Fruit fly (Drosophila melanogaster) whole organism, embryonic: ENCODE results near the gene CG7878.

Experiments
- Adf1 ChIP-seq: fragments of 200-800 bp; sonication (Bioruptor generic); IDR thresholded peaks from 2 replicates; pipeline ENCODE4 v1.3.6; 2022; ENCODE audit warnings: missing biosample characterization, missing genetic modification characterization
- B-H2 ChIP-seq: fragments of 200-800 bp; sonication (Bioruptor generic); optimal IDR thresholded peaks from 2 replicates; lab custom pipeline; 2018; ENCODE audit warnings: missing biosample characterization, mild to moderate bottlenecking, missing genetic modification characterization
- BtbVII ChIP-seq: fragments of 200-800 bp; sonication (Bioruptor generic); optimal IDR thresholded peaks from 3 replicates; lab custom pipeline; 2017; ENCODE audit warnings: missing biosample characterization, mild to moderate bottlenecking, missing genetic modification characterization
- CG10979 ChIP-seq: fragments of 200-800 bp; sonication (Bioruptor generic); optimal IDR thresholded peaks from 2 replicates; lab custom pipeline; 2018; ENCODE audit warnings: missing biosample characterization, mild to moderate bottlenecking, missing genetic modification characterization, moderate library complexity
- CG12104 ChIP-seq: fragments of 200-800 bp; sonication (Bioruptor generic); optimal IDR thresholded peaks from 3 replicates; lab custom pipeline; 2016; ENCODE audit warnings: missing biosample characterization, missing genetic modification characterization
- CG12219 ChIP-seq: fragments of 200-800 bp; sonication (Bioruptor generic); optimal IDR thresholded peaks from 3 replicates; lab custom pipeline; 2018; ENCODE audit warnings: missing biosample characterization, mild to moderate bottlenecking, missing genetic modification characterization
- CG12391 ChIP-seq: fragments of 200-800 bp; sonication (Bioruptor generic); optimal IDR thresholded peaks from 3 replicates; lab custom pipeline; 2018; ENCODE audit warnings: missing biosample characterization, mild to moderate bottlenecking, missing genetic modification characterization, moderate library complexity
- CG12769 ChIP-seq: fragments of 200-800 bp; sonication (Bioruptor generic); optimal IDR thresholded peaks from 2 replicates; lab custom pipeline; 2019; ENCODE audit warnings: missing biosample characterization, mild to moderate bottlenecking, missing genetic modification characterization, moderate library complexity
- CG13287 ChIP-seq: fragments of 200-800 bp; sonication (Bioruptor generic); IDR thresholded peaks from 2 replicates; pipeline ENCODE4 v1.3.6; 2022; ENCODE audit warnings: missing biosample characterization, missing genetic modification characterization; ENCODE audit not compliant: partially characterized antibody
- CG14860 ChIP-seq: fragments of 200-800 bp; sonication (Bioruptor generic); IDR thresholded peaks from 3 replicates; pipeline ENCODE4 v1.3.6; 2022; ENCODE audit warnings: missing biosample characterization, missing genetic modification characterization; ENCODE audit not compliant: partially characterized antibody
- CG15696 ChIP-seq: fragments of 200-800 bp; sonication (Bioruptor generic); optimal IDR thresholded peaks from 2 replicates; lab custom pipeline; 2019; ENCODE audit warnings: missing biosample characterization, mild to moderate bottlenecking, missing genetic modification characterization, moderate library complexity
- CG1647 ChIP-seq: fragments of 200-800 bp; sonication (Bioruptor generic); optimal IDR thresholded peaks from 3 replicates; lab custom pipeline; 2016; ENCODE audit warnings: missing biosample characterization, missing genetic modification characterization
- CG2120 ChIP-seq: fragments of 200-800 bp; sonication (Bioruptor generic); optimal IDR thresholded peaks from 3 replicates; lab custom pipeline; 2016; ENCODE audit warnings: missing biosample characterization, missing genetic modification characterization
- CG2202 ChIP-seq: fragments of 200-800 bp; sonication (Bioruptor generic); optimal IDR thresholded peaks from 2 replicates; lab custom pipeline; 2018; ENCODE audit warnings: missing biosample characterization, mild to moderate bottlenecking, missing genetic modification characterization
- CG32532 ChIP-seq: fragments of 200-800 bp; sonication (Bioruptor generic); IDR thresholded peaks from 2 replicates; pipeline ENCODE4 v1.3.6; 2022; ENCODE audit warnings: missing biosample characterization, missing genetic modification characterization
- CG32767 ChIP-seq: fragments of 200-800 bp; sonication (Bioruptor generic); IDR thresholded peaks from 2 replicates; pipeline ENCODE4 v1.3.6; 2022; ENCODE audit warnings: missing biosample characterization, missing genetic modification characterization
- CG34224 ChIP-seq: fragments of 200-800 bp; sonication (Bioruptor generic); IDR thresholded peaks from 3 replicates; pipeline ENCODE4 v1.3.6; 2022; ENCODE audit warnings: missing biosample characterization, missing genetic modification characterization; ENCODE audit not compliant: partially characterized antibody
- CG4404 ChIP-seq: fragments of 200-800 bp; sonication (Bioruptor generic); IDR thresholded peaks from 2 replicates; pipeline ENCODE4 v1.3.6; 2022; ENCODE audit warnings: missing biosample characterization, missing genetic modification characterization
- CG4617 ChIP-seq: fragments of 200-800 bp; sonication (Bioruptor generic); optimal IDR thresholded peaks from 3 replicates; lab custom pipeline; 2016; ENCODE audit warnings: missing biosample characterization, missing genetic modification characterization, borderline replicate concordance
- CG7357 ChIP-seq: fragments of 200-800 bp; sonication (Bioruptor generic); IDR thresholded peaks from 3 replicates; pipeline ENCODE4 v1.3.6; 2022; ENCODE audit warnings: missing biosample characterization, missing genetic modification characterization
- CG7372 ChIP-seq: fragments of 200-800 bp; sonication (Bioruptor generic); IDR thresholded peaks from 2 replicates; pipeline ENCODE4 v1.3.6; 2022; ENCODE audit warnings: missing biosample characterization, missing genetic modification characterization
- CG8089 ChIP-seq: fragments of 200-800 bp; sonication (Bioruptor generic); optimal IDR thresholded peaks from 3 replicates; lab custom pipeline; 2016; ENCODE audit warnings: missing biosample characterization, missing genetic modification characterization
- CG9817 ChIP-seq: fragments of 200-800 bp; sonication (Bioruptor generic); optimal IDR thresholded peaks from 2 replicates; lab custom pipeline; 2018; ENCODE audit warnings: missing biosample characterization, mild to moderate bottlenecking, missing genetic modification characterization, moderate library complexity
- CG9876 ChIP-seq: fragments of 200-800 bp; sonication (Bioruptor generic); optimal IDR thresholded peaks from 2 replicates; lab custom pipeline; 2016; ENCODE audit warnings: missing biosample characterization, missing genetic modification characterization
- Dip2 ChIP-seq: fragments of 200-800 bp; sonication (Bioruptor generic); IDR thresholded peaks from 2 replicates; pipeline ENCODE4 v1.3.6; 2022; ENCODE audit warnings: missing biosample characterization, missing genetic modification characterization
- Dll ChIP-seq: fragments of 200-800 bp; sonication (Bioruptor generic); IDR thresholded peaks from 4 replicates; pipeline ENCODE4 v1.3.6; 2022; ENCODE audit warnings: missing biosample characterization, missing genetic modification characterization; ENCODE audit not compliant: partially characterized antibody
- Dp ChIP-seq: fragments of 200-800 bp; sonication (Bioruptor generic); optimal IDR thresholded peaks from 2 replicates; lab custom pipeline; 2018; ENCODE audit warnings: missing biosample characterization, mild to moderate bottlenecking, missing genetic modification characterization, moderate library complexity
- E2f2 ChIP-seq: fragments of 200-800 bp; sonication (Bioruptor generic); IDR thresholded peaks from 2 replicates; pipeline ENCODE4 v1.3.6; 2022; ENCODE audit warnings: missing biosample characterization, missing genetic modification characterization
- Fer2 ChIP-seq: fragments of 200-800 bp; sonication (Bioruptor generic); optimal IDR thresholded peaks from 2 replicates; lab custom pipeline; 2018; ENCODE audit warnings: missing biosample characterization, mild to moderate bottlenecking, missing genetic modification characterization, moderate library complexity
- HLH54F ChIP-seq: fragments of 200-800 bp; sonication (Bioruptor generic); optimal IDR thresholded peaks from 3 replicates; lab custom pipeline; 2016; ENCODE audit warnings: missing biosample characterization, missing genetic modification characterization
- Hmr ChIP-seq: fragments of 200-800 bp; sonication (Bioruptor generic); optimal IDR thresholded peaks from 3 replicates; lab custom pipeline; 2017; ENCODE audit warnings: mild to moderate bottlenecking, missing biosample characterization, missing genetic modification reagents, missing genetic modification characterization
- Med ChIP-seq: fragments of 200-800 bp; sonication (Bioruptor generic); peaks from one replicate; lab custom pipeline; 2016; ENCODE audit warnings: missing biosample characterization, missing genetic modification characterization, mild to moderate bottlenecking, inconsistent platforms, moderate library complexity
- Nf-YC ChIP-seq: fragments of 200-800 bp; optimal IDR thresholded peaks from 3 replicates; lab custom pipeline; 2019; ENCODE audit warnings: missing biosample characterization, mild to moderate bottlenecking, missing genetic modification characterization, moderate library complexity
- cato ChIP-seq: fragments of 200-800 bp; sonication (Bioruptor generic); optimal IDR thresholded peaks from 2 replicates; lab custom pipeline; 2016; ENCODE audit warnings: missing biosample characterization, missing genetic modification characterization, borderline replicate concordance
- caup ChIP-seq: fragments of 200-800 bp; sonication (Bioruptor generic); optimal IDR thresholded peaks from 3 replicates; lab custom pipeline; 2017; ENCODE audit warnings: missing biosample characterization, mild to moderate bottlenecking, missing genetic modification characterization, moderate library complexity; ENCODE audit not compliant: severe bottlenecking
- cg ChIP-seq: fragments of 200-800 bp; sonication (Bioruptor generic); optimal IDR thresholded peaks from 3 replicates; lab custom pipeline; 2019; ENCODE audit warnings: missing biosample characterization, mild to moderate bottlenecking, missing genetic modification characterization, moderate library complexity
- dmrt99B ChIP-seq: fragments of 200-800 bp; sonication (Bioruptor generic); optimal IDR thresholded peaks from 2 replicates; lab custom pipeline; 2018; ENCODE audit warnings: missing biosample characterization, mild to moderate bottlenecking, missing genetic modification characterization, moderate library complexity
- dysf ChIP-seq: fragments of 200-800 bp; sonication (Bioruptor generic); IDR thresholded peaks from 3 replicates; pipeline ENCODE4 v1.3.6; 2022; ENCODE audit warnings: missing biosample characterization, missing genetic modification characterization
- h ChIP-seq: fragments of >200 bp; optimal IDR thresholded peaks from 2 replicates; lab custom pipeline; 2017
- kni ChIP-seq: fragments of 200-800 bp; sonication (Bioruptor generic); optimal IDR thresholded peaks from 3 replicates; lab custom pipeline; 2017; ENCODE audit warnings: mild to moderate bottlenecking, missing biosample characterization, missing genetic modification reagents, missing genetic modification characterization
- mld ChIP-seq: fragments of 200-800 bp; sonication (Bioruptor generic); IDR thresholded peaks from 3 replicates; pipeline ENCODE4 v1.3.6; 2022; ENCODE audit warnings: missing biosample characterization, missing genetic modification characterization; ENCODE audit not compliant: partially characterized antibody
- onecut ChIP-seq: fragments of 200-800 bp; sonication (Bioruptor generic); IDR thresholded peaks from 2 replicates; pipeline ENCODE4 v1.3.6; 2022; ENCODE audit warnings: missing biosample characterization, missing genetic modification characterization
- p53 ChIP-seq: fragments of 200-800 bp; sonication (Bioruptor generic); optimal IDR thresholded peaks from 2 replicates; lab custom pipeline; 2016; ENCODE audit warnings: missing biosample characterization, missing genetic modification characterization
- phol ChIP-seq: fragments of 200-800 bp; sonication (Bioruptor generic); optimal IDR thresholded peaks from 3 replicates; lab custom pipeline; 2018; ENCODE audit warnings: missing biosample characterization, mild to moderate bottlenecking, missing genetic modification characterization, moderate library complexity
- salm ChIP-seq: fragments of 200-800 bp; sonication (Bioruptor generic); optimal IDR thresholded peaks from 2 replicates; lab custom pipeline; 2018; ENCODE audit warnings: missing biosample characterization, mild to moderate bottlenecking, missing genetic modification characterization
- sob ChIP-seq: fragments of 200-800 bp; sonication (Bioruptor generic); IDR thresholded peaks from 2 replicates; pipeline ENCODE4 v1.3.6; 2022; ENCODE audit warnings: missing biosample characterization, missing genetic modification characterization
- tll ChIP-seq, 2 experiments: fragments of 200-800 bp in 1 of 2; fragments of >200 bp in 1 of 2; sonication (Bioruptor generic) in 1 of 2; optimal IDR thresholded peaks; 2 replicates each; lab custom pipeline; 2017 to 2019; ENCODE audit warnings: missing biosample characterization in 2 of 2, missing genetic modification characterization in 2 of 2, mild to moderate bottlenecking in 1 of 2, moderate library complexity in 1 of 2

The CG7878 gene

DNA sequence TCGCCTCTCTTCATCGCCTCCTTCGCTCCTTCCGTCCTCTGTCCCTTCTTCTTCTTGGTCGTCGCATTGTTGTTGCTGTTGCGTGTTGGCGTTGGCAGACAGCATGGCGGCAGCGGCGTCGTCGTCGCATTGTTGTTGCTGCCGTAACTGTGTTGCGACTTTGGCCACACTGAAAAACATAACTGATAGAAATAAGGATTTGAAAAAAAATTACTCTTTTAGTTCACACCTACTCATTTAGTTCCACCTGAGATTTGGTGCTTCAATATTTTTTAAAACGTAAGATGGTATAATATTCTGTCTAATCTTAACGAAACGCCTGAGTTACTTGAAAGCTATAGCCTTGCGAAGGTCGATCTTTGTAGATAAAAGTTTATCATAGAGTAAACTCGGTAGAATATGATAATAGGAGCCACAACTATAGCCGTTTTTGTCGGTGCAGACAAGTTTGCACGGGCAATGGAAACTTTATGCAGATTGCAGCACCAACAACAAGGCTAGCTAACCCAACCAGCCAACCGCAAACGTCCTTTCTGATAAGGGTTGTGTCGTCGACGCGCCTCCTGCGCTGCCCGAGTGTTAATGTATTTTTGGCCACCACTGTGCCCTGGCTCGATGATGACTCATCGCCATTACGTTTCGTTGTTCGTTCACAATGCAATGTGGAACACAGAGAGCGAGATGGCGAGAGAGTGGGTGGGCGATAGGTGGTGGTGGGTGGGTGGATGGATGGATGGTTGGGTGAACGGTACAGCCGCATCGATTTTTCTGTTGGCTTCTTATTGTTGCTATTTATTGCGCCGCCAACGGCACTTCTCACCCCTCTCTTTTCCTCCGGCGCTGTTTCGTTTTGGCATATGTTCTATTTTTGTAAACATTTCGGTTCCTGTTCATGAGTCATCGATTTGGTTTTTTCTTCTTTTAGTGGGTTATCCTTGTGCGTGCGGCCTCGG is 9.4 kb upstream of the CG7878 start (continued):
- TF ChIP-seq tll (GFP tag; optimal IDR thresholded peaks at IDR 0.05; lab: Kevin White, UChicago) (no peak), Adf1 (GFP tag; lab: Robert Waterston, UW) (peak; percentile 49; the same call in 1 of the 2 replicates), CG4404 (no peak; the same call in 1 of the 2 replicates), CG12219 (GFP tag; lab: Kevin White, UChicago) (peak; percentile 80), CG9876 (peak; percentile 70), salm (peak; percentile 38), Fer2 (tag; lab: Kevin White, UChicago) (peak; percentile 19), dmrt99B (peak; percentile 89), CG13287 (GFP tag; lab: Robert Waterston, UW) (no peak), CG4617 (peak; percentile 32), E2f2 (GFP tag; lab: Robert Waterston, UW) (peak; percentile 47), cato (GFP tag; lab: Kevin White, UChicago) (peak; percentile 53), CG34224 (no peak), Med (GFP tag; lab: Kevin White, UChicago) (peak; percentile 97), cg (GFP tag; lab: Kevin White, UChicago) (no peak), Dll (GFP tag; lab: Robert Waterston, UW) (no peak), CG10979 (tag; lab: Kevin White, UChicago) (peak; percentile 80), CG32767 (GFP tag; lab: Robert Waterston, UW) (peak; percentile 51), CG12391 (tag; lab: Kevin White, UChicago) (peak; percentile 84), h (no peak), CG12769 (peak; percentile 22), CG32532 (GFP tag; lab: Robert Waterston, UW) (peak; percentile 51; the same call in 1 of the 2 replicates), Nf-YC (peak; percentile 78), dysf (GFP tag; lab: Robert Waterston, UW) (peak; percentile 83), sob (GFP tag; lab: Robert Waterston, UW) (no peak), CG7372 (GFP tag; lab: Robert Waterston, UW) (0 out of 2 replicates have a peak, but pooled peaks have one; percentile 25), BtbVII (GFP tag; lab: Kevin White, UChicago) (peak; percentile 70), CG2202 (tag; lab: Kevin White, UChicago) (peak; percentile 40), Dp (GFP tag; lab: Kevin White, UChicago) (no peak), Hmr (peak; percentile 85), B-H2 (GFP tag; lab: Kevin White, UChicago) (no peak), Dip2 (GFP tag; lab: Robert Waterston, UW) (no peak), CG7357 (GFP tag; lab: Robert Waterston, UW) (no peak), p53 (GFP tag; lab: Kevin White, UChicago) (peak; percentile 13), caup (GFP tag; lab: Kevin White, UChicago) (peak; percentile 73), CG15696 (peak; percentile 19), CG14860 (GFP tag; lab: Robert Waterston, UW) (no peak), HLH54F (GFP tag; lab: Kevin White, UChicago) (peak; percentile 85), phol (tag; lab: Kevin White, UChicago) (peak; percentile 88), CG9817 (tag; lab: Kevin White, UChicago) (peak; percentile 51), kni (GFP tag; lab: Kevin White, UChicago) (peak; percentile 14), CG12104 (peak; percentile 60), CG1647 (GFP tag; lab: Kevin White, UChicago) (peak; percentile 74), CG2120 (GFP tag; lab: Kevin White, UChicago) (peak; percentile 83), onecut (peak; percentile 99), CG8089 (GFP tag; lab: Kevin White, UChicago) (peak; percentile 42), mld (GFP tag; lab: Robert Waterston, UW) (no peak)
